Worm (Caenorhabditis elegans) whole organism, L4/young adult: ENCODE data around the gene T20D4.19.

Experiments used
- W03F9.2 ChIP-seq: fragments of 150-350 bp; optimal IDR thresholded peaks from 2 replicates; lab custom pipeline; 2014; ENCODE audit warnings: missing biosample characterization, missing genetic modification characterization
- dao-5 ChIP-seq: sonication (generic microtip); optimal IDR thresholded peaks from 2 replicates; lab custom pipeline; 2016; ENCODE audit warnings: missing genotype, missing genetic modification characterization, moderate library complexity, missing compliant biosample characterization
- him-1 ChIP-seq: sonication (generic microtip); optimal IDR thresholded peaks from 2 replicates; lab custom pipeline; 2016; ENCODE audit warnings: missing genotype, missing genetic modification reagents, missing genetic modification characterization, missing compliant biosample characterization

The T20D4.19 gene

DNA sequence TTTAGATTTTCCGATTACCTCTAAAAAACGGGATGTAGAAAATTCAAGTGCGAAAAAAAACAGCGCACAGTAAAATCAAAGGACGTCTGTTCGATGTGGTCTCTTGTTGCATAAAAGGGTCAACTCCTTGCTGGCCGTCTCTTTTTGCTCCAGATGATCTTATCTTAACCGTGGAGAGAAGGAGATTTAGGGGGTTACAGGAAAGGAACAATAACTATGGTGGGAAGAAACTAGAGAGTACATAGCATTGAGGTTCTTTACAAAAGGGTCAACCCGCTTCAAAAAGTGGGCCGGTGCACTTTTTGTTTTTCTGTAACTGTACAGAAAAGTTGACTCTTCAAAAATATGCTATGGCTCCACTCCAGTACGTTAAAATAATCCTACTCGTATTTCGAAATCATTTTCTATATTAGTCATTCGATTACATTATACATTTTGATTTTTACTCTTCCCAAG lies at the start of gene T20D4.19, which contains the start of gene srj-9:
TSS of gene T20D4.19 (minus strand) at position 101 of the 456 bp plus-strand sequence.
TSS of gene srj-9 (plus strand) at position 406 of the 456 bp plus-strand sequence.
- TF ChIP-seq dao-5 (tag; lab: Kevin White, UChicago) (no peak), W03F9.2 (no peak), him-1 (tag; lab: Kevin White, UChicago) (no peak)

- TF ChIP-seq W03F9.2: no peak
- TF ChIP-seq dao-5 (tag; lab: Kevin White, UChicago): no peak
- no peak for TF ChIP-seq him-1 (tag; lab: Kevin White, UChicago)
Measured at ce11 chrV:3480346-3480745, 48.9 kb upstream of the T20D4.19 start, which contains the start of gene srbc-30. Gene srbc-30, minus strand, starts transcription at chrV:3480446.

ce11 chrV:3477496-3477895 lies 46.1 kb upstream of the T20D4.19 start, which contains the start of gene srbc-31:
Gene srbc-31, minus strand, starts transcription at chrV:3477596.
- TF ChIP-seq dao-5 (tag; lab: Kevin White, UChicago) (no peak), him-1 (tag; lab: Kevin White, UChicago) (no peak)

DNA sequence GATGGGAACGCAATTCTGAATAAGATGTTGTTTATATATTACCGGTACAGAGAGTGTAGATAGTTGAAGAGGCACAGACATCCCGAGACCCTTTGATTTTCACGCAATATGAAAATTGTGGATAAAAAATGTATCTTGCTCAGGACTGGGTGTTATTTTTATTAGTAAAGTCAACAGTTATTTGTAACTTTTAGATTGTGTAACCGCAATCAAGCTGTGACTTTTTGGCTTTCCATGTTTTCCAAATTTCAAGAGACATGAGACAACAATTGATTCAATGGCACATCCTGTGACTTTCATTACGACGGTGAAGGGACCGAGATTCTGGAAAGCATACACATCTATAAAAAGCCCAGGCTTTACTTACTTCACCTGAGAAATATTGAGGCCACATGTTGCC lies 44.8 kb upstream of the T20D4.19 start:
- TF ChIP-seq W03F9.2 (no peak), dao-5 (tag; lab: Kevin White, UChicago) (no peak), him-1 (tag; lab: Kevin White, UChicago) (no peak)

ce11 chrV:3475021-3475420 lies 43.6 kb upstream of the T20D4.19 start, which contains the start of gene oac-2:
Gene oac-2, minus strand, starts transcription at chrV:3475121.
- TF ChIP-seq him-1 (tag; lab: Kevin White, UChicago): no peak
- no peak for TF ChIP-seq dao-5 (tag; lab: Kevin White, UChicago)
- TF ChIP-seq W03F9.2: no peak

DNA sequence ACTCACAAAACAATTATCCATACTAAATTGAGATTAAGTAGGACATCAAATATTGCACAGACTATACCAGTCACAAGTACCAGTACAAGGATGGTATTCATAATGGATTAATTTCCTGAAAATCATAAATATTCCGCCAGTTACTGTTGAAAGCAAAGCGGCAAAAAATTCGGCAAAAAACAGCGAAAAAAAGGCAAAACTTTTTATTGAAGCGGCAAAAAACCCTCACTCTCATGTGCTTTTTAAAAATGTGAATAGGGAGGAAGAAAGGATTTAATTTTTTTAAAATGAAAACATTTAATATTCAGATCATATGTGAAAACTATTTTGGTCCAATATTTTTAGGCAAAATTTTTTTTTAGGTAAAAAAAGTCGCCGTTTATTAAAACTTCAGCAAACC lies 39.3 kb upstream of the T20D4.19 start, which contains the start of gene srbc-29:
TSS of gene srbc-29 (minus strand) at position 101 of the 400 bp plus-strand sequence.
- TF ChIP-seq dao-5 (tag; lab: Kevin White, UChicago) (no peak), W03F9.2 (no peak), him-1 (tag; lab: Kevin White, UChicago) (no peak)

DNA sequence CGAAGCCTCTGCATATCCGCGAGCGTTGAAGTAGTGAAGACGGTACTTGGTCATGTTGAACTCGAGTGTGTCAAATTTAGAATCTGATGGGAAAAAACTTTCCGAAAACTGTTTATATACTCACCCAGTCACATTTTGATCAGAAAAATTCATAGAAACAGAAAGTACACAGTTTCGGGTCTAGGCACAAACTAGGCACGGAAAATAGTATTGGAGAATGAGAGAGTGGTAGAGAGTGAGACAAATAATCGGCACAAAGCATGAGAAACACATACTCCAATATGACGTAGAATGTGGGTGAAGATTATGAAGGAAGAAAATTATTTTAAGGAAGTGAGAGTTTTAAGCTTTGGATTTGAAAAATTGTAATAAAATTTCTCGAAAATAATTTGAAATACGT lies 37.0 kb upstream of the T20D4.19 start, which contains the start of gene gst-33:
TSS of gene gst-33 (minus strand) at position 127 of the 400 bp plus-strand sequence.
- TF ChIP-seq him-1 (tag; lab: Kevin White, UChicago) (no peak), W03F9.2 (no peak), dao-5 (tag; lab: Kevin White, UChicago) (no peak)

DNA sequence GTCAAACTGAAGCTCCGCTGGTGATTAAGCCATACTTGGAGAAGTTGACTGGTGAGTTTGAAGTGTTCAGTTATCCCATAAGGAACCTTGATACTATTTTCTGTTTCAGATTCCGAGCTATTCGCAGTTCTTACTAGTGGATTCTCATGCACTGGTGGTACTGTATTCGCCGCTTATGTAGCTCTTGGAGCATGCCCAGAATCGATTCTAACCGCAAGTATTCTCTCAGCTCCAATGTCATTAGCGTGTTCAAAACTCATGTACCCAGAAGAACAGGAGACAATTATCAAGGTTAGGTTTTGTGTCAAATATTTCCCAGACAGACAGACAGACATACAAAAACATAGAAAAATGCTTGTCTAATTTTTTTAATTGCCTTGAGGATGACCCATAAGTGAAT lies 33.5 kb upstream of the T20D4.19 start:
- TF ChIP-seq dao-5 (tag; lab: Kevin White, UChicago) (no peak), him-1 (tag; lab: Kevin White, UChicago) (no peak), W03F9.2 (no peak)

DNA sequence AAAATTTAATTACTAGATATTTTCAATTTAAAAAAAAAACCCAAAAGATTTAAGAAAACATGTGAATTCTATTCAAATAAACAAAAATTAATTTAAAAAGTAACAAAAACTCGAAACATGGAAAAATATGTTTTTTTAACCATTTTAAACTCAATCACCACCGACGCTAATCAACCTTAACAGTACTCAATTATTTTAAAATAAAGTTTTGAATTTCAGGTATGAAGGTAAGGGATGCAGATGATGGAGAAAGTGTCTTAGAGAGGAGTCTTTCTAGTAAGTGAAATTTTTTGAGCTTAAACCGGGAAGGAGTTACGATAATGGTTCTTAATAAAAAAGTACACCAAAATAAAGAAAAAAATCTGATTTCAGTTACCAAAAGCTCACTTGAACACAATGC lies 32.1 kb upstream of the T20D4.19 start, which contains the start of gene slc-28.1:
TSS of gene slc-28.1 (plus strand) at position 301 of the 400 bp plus-strand sequence.
- TF ChIP-seq dao-5 (tag; lab: Kevin White, UChicago) (no peak), W03F9.2 (no peak), him-1 (tag; lab: Kevin White, UChicago) (no peak)

- TF ChIP-seq dao-5 (tag; lab: Kevin White, UChicago) (no peak), W03F9.2 (no peak), him-1 (tag; lab: Kevin White, UChicago) (no peak)
Measured at ce11 chrV:3459919-3460318, 28.5 kb upstream of the T20D4.19 start, which contains the start of gene slc-28.2. Gene slc-28.2, plus strand, starts transcription at chrV:3460219.

DNA sequence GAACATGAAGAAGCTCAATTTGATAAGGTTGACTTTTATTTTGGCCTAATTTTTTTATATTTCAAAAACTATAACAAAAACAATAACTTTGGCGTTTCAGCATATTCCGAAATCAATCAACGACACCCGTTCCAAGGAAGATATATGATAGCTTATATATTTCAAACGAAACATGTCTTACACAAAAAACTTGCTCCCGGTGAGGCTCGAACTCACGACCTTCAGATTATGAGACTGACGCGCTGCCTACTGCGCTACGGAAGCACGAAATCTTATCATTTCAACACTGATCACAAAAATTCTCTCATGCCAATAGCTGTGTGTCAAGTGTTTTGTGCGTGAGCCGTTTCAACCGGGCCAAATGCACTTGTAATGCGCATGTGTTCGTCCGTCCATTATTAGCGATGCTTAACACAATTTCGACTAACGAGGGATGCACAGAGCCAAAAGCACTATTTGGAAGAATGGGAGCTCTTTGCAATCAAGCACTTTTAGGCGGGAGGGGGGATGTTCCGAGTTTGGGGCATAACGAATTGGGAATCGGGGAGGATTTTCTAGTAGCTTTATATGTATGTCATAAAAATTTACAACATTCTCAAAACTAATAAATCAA lies 23.8 kb upstream of the T20D4.19 start:
- TF ChIP-seq dao-5 (tag; lab: Kevin White, UChicago): no peak
- TF ChIP-seq W03F9.2: no peak
- TF ChIP-seq him-1 (tag; lab: Kevin White, UChicago): no peak

- TF ChIP-seq him-1 (tag; lab: Kevin White, UChicago) (no peak), W03F9.2 (no peak), dao-5 (tag; lab: Kevin White, UChicago) (no peak)
Measured at ce11 chrV:3454620-3455019, 23.2 kb upstream of the T20D4.19 start.

- no peak for TF ChIP-seq dao-5 (tag; lab: Kevin White, UChicago)
- TF ChIP-seq W03F9.2: no peak
- no peak for TF ChIP-seq him-1 (tag; lab: Kevin White, UChicago)
Measured at ce11 chrV:3452489-3452888, 21.1 kb upstream of the T20D4.19 start.

- no peak for TF ChIP-seq him-1 (tag; lab: Kevin White, UChicago)
- no peak for TF ChIP-seq dao-5 (tag; lab: Kevin White, UChicago)
- no peak for TF ChIP-seq W03F9.2
Measured at ce11 chrV:3451646-3452045, 20.2 kb upstream of the T20D4.19 start.
